Fruit fly (Drosophila melanogaster) whole organism, pupa: ENCODE results near the gene CG2617.

ENCODE experiments used
- CG10348 ChIP-seq: fragments of 200-800 bp; sonication (Bioruptor generic); IDR thresholded peaks from 2 replicates; pipeline ENCODE4 v1.3.6; 2022; ENCODE audit warnings: missing biosample characterization, missing genetic modification characterization
- CG13204 ChIP-seq: fragments of 200-800 bp; sonication (Bioruptor generic); optimal IDR thresholded peaks from 2 replicates; lab custom pipeline; 2018; ENCODE audit warnings: missing biosample characterization, mild to moderate bottlenecking, missing genetic modification characterization, moderate library complexity
- CG17806 ChIP-seq: fragments of 200-800 bp; sonication (Bioruptor generic); optimal IDR thresholded peaks from 2 replicates; lab custom pipeline; 2018; ENCODE audit warnings: missing biosample characterization, mild to moderate bottlenecking, missing genetic modification characterization, moderate library complexity
- CG4496 ChIP-seq: fragments of 200-800 bp; sonication (Bioruptor generic); IDR thresholded peaks from 3 replicates; pipeline ENCODE4 v1.3.6; 2022; ENCODE audit warnings: missing biosample characterization, missing genetic modification characterization
- D1 ChIP-seq: fragments of 200-800 bp; sonication (Bioruptor generic); optimal IDR thresholded peaks from 2 replicates; lab custom pipeline; 2018; ENCODE audit warnings: missing biosample characterization, mild to moderate bottlenecking, missing genetic modification characterization, moderate library complexity
- EcR ChIP-seq: fragments of 200-800 bp; sonication (Bioruptor generic); optimal IDR thresholded peaks from 3 replicates; lab custom pipeline; 2019; ENCODE audit warnings: missing biosample characterization, missing genetic modification characterization, mild to moderate bottlenecking, moderate library complexity, missing genetic modification reagents

DNA sequence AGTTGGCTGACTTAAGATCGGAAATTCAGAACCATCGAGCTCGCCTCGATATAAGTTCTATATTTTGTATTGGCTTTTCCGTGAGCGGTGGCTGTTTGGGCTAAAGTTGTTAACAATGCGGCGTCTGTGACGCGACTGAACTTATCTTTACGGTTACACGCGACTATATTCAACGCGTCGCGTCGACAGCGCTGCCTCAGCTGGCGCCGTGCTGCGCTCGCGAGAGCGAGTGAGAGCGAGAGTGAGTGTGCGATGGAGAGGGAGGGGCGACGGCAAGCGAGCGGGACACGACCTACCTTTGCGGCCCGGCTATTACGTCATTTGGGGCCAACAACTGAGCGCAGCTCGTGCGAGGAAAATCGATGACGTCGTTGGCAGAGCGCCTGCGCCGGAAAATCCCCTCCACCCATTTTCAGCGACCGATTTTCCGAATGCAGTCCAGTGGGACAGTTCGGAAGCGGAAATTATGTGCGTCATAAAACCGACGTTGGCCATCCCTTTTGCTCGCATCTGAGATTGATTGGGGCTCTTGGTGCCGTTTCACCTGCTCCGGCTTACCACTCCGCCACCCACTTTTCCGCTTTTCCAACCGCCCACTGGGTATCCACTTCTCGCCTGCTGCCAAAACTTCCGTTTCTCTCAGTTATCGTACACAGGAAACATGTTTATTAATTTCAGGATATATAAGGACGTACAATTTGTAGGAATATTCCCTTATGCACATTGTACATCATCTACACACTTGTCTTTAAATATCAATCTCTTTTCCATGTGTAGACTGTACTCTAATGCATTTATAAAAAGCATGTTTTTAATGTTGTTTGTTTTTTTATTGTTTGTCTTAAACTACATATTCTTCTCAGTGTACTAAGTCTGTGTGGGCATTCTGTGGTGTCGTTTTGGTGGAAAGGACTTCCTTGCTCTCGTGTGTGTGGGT lies 32.6 kb downstream of the CG2617 start, which contains the start of gene Hr38:
- TF ChIP-seq CG10348 (GFP tag; lab: Robert Waterston, UW) (no peak), CG17806 (no peak), CG13204 (peak; percentile 67), EcR (GFP tag; lab: Kevin White, UChicago) (peak; percentile 55), D1 (tag; lab: Kevin White, UChicago) (no peak), CG4496 (peak; percentile 79)
